Fruit fly (Drosophila melanogaster) whole organism, embryonic: ENCODE data around the gene Nle.

ENCODE experiments used
- Adf1 ChIP-seq: fragments of 200-800 bp; sonication (Bioruptor generic); IDR thresholded peaks from 2 replicates; pipeline ENCODE4 v1.3.6; 2022; ENCODE audit warnings: missing biosample characterization, missing genetic modification characterization
- Antp ChIP-seq: fragments of 200-800 bp; sonication (Bioruptor generic); optimal IDR thresholded peaks from 3 replicates; lab custom pipeline; 2016; ENCODE audit warnings: missing biosample characterization, missing genetic modification characterization
- BtbVII ChIP-seq: fragments of 200-800 bp; sonication (Bioruptor generic); optimal IDR thresholded peaks from 3 replicates; lab custom pipeline; 2017; ENCODE audit warnings: missing biosample characterization, mild to moderate bottlenecking, missing genetic modification characterization
- CG1024 ChIP-seq: fragments of 200-800 bp; sonication (Bioruptor generic); IDR thresholded peaks from 2 replicates; pipeline ENCODE4 v1.3.6; 2022; ENCODE audit warnings: missing biosample characterization, missing genetic modification characterization
- CG10654 ChIP-seq: fragments of 200-800 bp; sonication (Bioruptor generic); optimal IDR thresholded peaks from 2 replicates; lab custom pipeline; 2016; ENCODE audit warnings: missing biosample characterization, missing genetic modification characterization
- CG11398 ChIP-seq: fragments of 200-800 bp; sonication (Bioruptor generic); optimal IDR thresholded peaks from 2 replicates; lab custom pipeline; 2016; ENCODE audit warnings: missing biosample characterization, missing genetic modification characterization
- CG12659 ChIP-seq: fragments of 200-800 bp; sonication (Bioruptor generic); optimal IDR thresholded peaks from 3 replicates; lab custom pipeline; 2017; ENCODE audit warnings: mild to moderate bottlenecking, missing biosample characterization, missing genetic modification reagents, missing genetic modification characterization
- CG13775 ChIP-seq: fragments of 200-800 bp; sonication (Bioruptor generic); optimal IDR thresholded peaks from 3 replicates; lab custom pipeline; 2017; ENCODE audit warnings: missing biosample characterization, mild to moderate bottlenecking, missing genetic modification characterization
- CG15269 ChIP-seq: fragments of 200-800 bp; sonication (Bioruptor generic); optimal IDR thresholded peaks from 2 replicates; lab custom pipeline; 2018; ENCODE audit warnings: missing biosample characterization, mild to moderate bottlenecking, missing genetic modification characterization, moderate library complexity
- CG30403 ChIP-seq: fragments of 200-800 bp; sonication (Bioruptor generic); optimal IDR thresholded peaks from 3 replicates; lab custom pipeline; 2016; ENCODE audit warnings: missing biosample characterization, missing genetic modification characterization
- CG30431 ChIP-seq: fragments of 200-800 bp; sonication (Bioruptor generic); optimal IDR thresholded peaks from 2 replicates; lab custom pipeline; 2017; ENCODE audit warnings: missing biosample characterization, missing genetic modification characterization
- CG3065 ChIP-seq: fragments of 200-800 bp; sonication (Bioruptor generic); optimal IDR thresholded peaks from 2 replicates; lab custom pipeline; 2016; ENCODE audit warnings: missing biosample characterization, missing genetic modification characterization
- CG31441 ChIP-seq: fragments of 200-800 bp; sonication (Bioruptor generic); IDR thresholded peaks from 2 replicates; pipeline ENCODE4 v1.3.6; 2022; ENCODE audit warnings: missing biosample characterization, missing genetic modification characterization
- CG33213 ChIP-seq: fragments of 200-800 bp; sonication (Bioruptor generic); optimal IDR thresholded peaks from 3 replicates; lab custom pipeline; 2016; ENCODE audit warnings: missing biosample characterization, missing genetic modification characterization
- CG34422 ChIP-seq: fragments of 200-800 bp; sonication (Bioruptor generic); IDR thresholded peaks from 3 replicates; pipeline ENCODE4 v1.3.6; 2022; ENCODE audit warnings: missing biosample characterization, missing genetic modification characterization
- CG4328 ChIP-seq: fragments of 200-800 bp; sonication (Bioruptor generic); optimal IDR thresholded peaks from 3 replicates; lab custom pipeline; 2017; ENCODE audit warnings: missing biosample characterization, missing genetic modification reagents, missing genetic modification characterization
- CG4360 ChIP-seq: fragments of 200-800 bp; sonication (Bioruptor generic); IDR thresholded peaks from 2 replicates; pipeline ENCODE4 v1.3.6; 2022; ENCODE audit warnings: missing biosample characterization, missing genetic modification characterization
- CG4404 ChIP-seq: fragments of 200-800 bp; sonication (Bioruptor generic); IDR thresholded peaks from 2 replicates; pipeline ENCODE4 v1.3.6; 2022; ENCODE audit warnings: missing biosample characterization, missing genetic modification characterization
- CG7987 ChIP-seq: fragments of 200-800 bp; sonication (Bioruptor generic); optimal IDR thresholded peaks from 2 replicates; lab custom pipeline; 2018; ENCODE audit warnings: missing biosample characterization, mild to moderate bottlenecking, missing genetic modification characterization, moderate library complexity
- CG8281 ChIP-seq: fragments of 200-800 bp; sonication (Bioruptor generic); optimal IDR thresholded peaks from 2 replicates; lab custom pipeline; 2018; ENCODE audit warnings: missing biosample characterization, mild to moderate bottlenecking, missing genetic modification characterization, moderate library complexity
- CG8944 ChIP-seq: fragments of 200-800 bp; sonication (Bioruptor generic); optimal IDR thresholded peaks from 3 replicates; lab custom pipeline; 2016; ENCODE audit warnings: missing biosample characterization, missing genetic modification characterization
- CG9817 ChIP-seq: fragments of 200-800 bp; sonication (Bioruptor generic); optimal IDR thresholded peaks from 2 replicates; lab custom pipeline; 2018; ENCODE audit warnings: missing biosample characterization, mild to moderate bottlenecking, missing genetic modification characterization, moderate library complexity
- Dfd ChIP-seq, 2 experiments: fragments of >200 bp; optimal IDR thresholded peaks; 2 replicates each; lab custom pipeline; 2017; ENCODE audit warnings: missing biosample characterization in 2 of 2, missing genetic modification characterization in 2 of 2
- Dip2 ChIP-seq: fragments of 200-800 bp; sonication (Bioruptor generic); IDR thresholded peaks from 2 replicates; pipeline ENCODE4 v1.3.6; 2022; ENCODE audit warnings: missing biosample characterization, missing genetic modification characterization
- Doc2 ChIP-seq: fragments of 200-800 bp; sonication (Bioruptor generic); IDR thresholded peaks from 2 replicates; pipeline ENCODE4 v1.3.6; 2022; ENCODE audit warnings: missing biosample characterization, missing genetic modification characterization
- Dp ChIP-seq: fragments of 200-800 bp; sonication (Bioruptor generic); optimal IDR thresholded peaks from 2 replicates; lab custom pipeline; 2018; ENCODE audit warnings: missing biosample characterization, mild to moderate bottlenecking, missing genetic modification characterization, moderate library complexity
- HLHmδ ChIP-seq: fragments of 200-800 bp; sonication (Bioruptor generic); optimal IDR thresholded peaks from 2 replicates; lab custom pipeline; 2018; ENCODE audit warnings: missing biosample characterization, mild to moderate bottlenecking, missing genetic modification characterization, moderate library complexity
- MESR4 ChIP-seq: fragments of 200-800 bp; sonication (Bioruptor generic); optimal IDR thresholded peaks from 2 replicates; lab custom pipeline; 2018; ENCODE audit warnings: missing biosample characterization, mild to moderate bottlenecking, missing genetic modification characterization, moderate library complexity
- Mes4 ChIP-seq: fragments of 200-800 bp; sonication (Bioruptor generic); optimal IDR thresholded peaks from 2 replicates; lab custom pipeline; 2016; ENCODE audit warnings: missing biosample characterization, missing genetic modification characterization
- amos ChIP-seq: fragments of 200-800 bp; sonication (Bioruptor generic); IDR thresholded peaks from 2 replicates; pipeline ENCODE4 v1.3.6; 2022; ENCODE audit warnings: missing biosample characterization, missing genetic modification characterization; ENCODE audit not compliant: partially characterized antibody
- ash1 ChIP-seq: fragments of 200-800 bp; sonication (Bioruptor generic); optimal IDR thresholded peaks from 2 replicates; lab custom pipeline; 2018; ENCODE audit warnings: missing biosample characterization, mild to moderate bottlenecking, missing genetic modification characterization
- bab2 ChIP-seq: fragments of 200-800 bp; sonication (Bioruptor generic); optimal IDR thresholded peaks from 2 replicates; lab custom pipeline; 2016; ENCODE audit warnings: missing biosample characterization, missing genetic modification characterization
- cad ChIP-seq: fragments of >200 bp; optimal IDR thresholded peaks from 2 replicates; lab custom pipeline; 2017; ENCODE audit warnings: missing biosample characterization, missing genetic modification characterization
- chn ChIP-seq: fragments of 200-800 bp; sonication (Bioruptor generic); optimal IDR thresholded peaks from 2 replicates; lab custom pipeline; 2016; ENCODE audit warnings: missing biosample characterization, missing genetic modification characterization
- corto ChIP-seq: fragments of 200-800 bp; sonication (Bioruptor generic); optimal IDR thresholded peaks from 2 replicates; lab custom pipeline; 2016; ENCODE audit warnings: missing biosample characterization, mild to moderate bottlenecking, missing genetic modification characterization, moderate library complexity
- danr ChIP-seq: fragments of 200-800 bp; sonication (Bioruptor generic); IDR thresholded peaks from 2 replicates; pipeline ENCODE4 v1.3.6; 2022; ENCODE audit warnings: missing biosample characterization, missing genetic modification characterization
- eve ChIP-seq, 2 experiments: fragments of >200 bp; optimal IDR thresholded peaks; 2 replicates each; lab custom pipeline; 2017; ENCODE audit warnings: missing biosample characterization in 2 of 2, missing genetic modification characterization in 2 of 2
- eyg ChIP-seq: fragments of 200-800 bp; sonication (Bioruptor generic); optimal IDR thresholded peaks from 3 replicates; lab custom pipeline; 2016; ENCODE audit warnings: missing biosample characterization, missing genetic modification characterization
- her ChIP-seq: fragments of 200-800 bp; sonication (Bioruptor generic); optimal IDR thresholded peaks from 2 replicates; lab custom pipeline; 2016; ENCODE audit warnings: missing biosample characterization, missing genetic modification characterization
- hth ChIP-seq: fragments of >200 bp; optimal IDR thresholded peaks from 2 replicates; lab custom pipeline; 2017; ENCODE audit warnings: inconsistent platforms
- ind ChIP-seq: fragments of 200-800 bp; sonication (Bioruptor generic); optimal IDR thresholded peaks from 3 replicates; lab custom pipeline; 2016; ENCODE audit warnings: missing biosample characterization, missing genetic modification characterization
- lilli ChIP-seq: fragments of 200-800 bp; sonication (Bioruptor generic); optimal IDR thresholded peaks from 3 replicates; lab custom pipeline; 2016; ENCODE audit warnings: missing biosample characterization, missing genetic modification characterization
- nerfin-2 ChIP-seq: fragments of 200-800 bp; sonication (Bioruptor generic); IDR thresholded peaks from 2 replicates; pipeline ENCODE4 v1.3.6; 2022; ENCODE audit warnings: missing biosample characterization, missing genetic modification characterization; ENCODE audit not compliant: partially characterized antibody
- pho ChIP-seq: fragments of 200-800 bp; sonication (Bioruptor generic); optimal IDR thresholded peaks from 2 replicates; lab custom pipeline; 2016; ENCODE audit warnings: missing biosample characterization, missing genetic modification characterization
- salm ChIP-seq: fragments of 200-800 bp; sonication (Bioruptor generic); optimal IDR thresholded peaks from 2 replicates; lab custom pipeline; 2018; ENCODE audit warnings: missing biosample characterization, mild to moderate bottlenecking, missing genetic modification characterization
- schlank ChIP-seq: fragments of 200-800 bp; sonication (Bioruptor generic); optimal IDR thresholded peaks from 2 replicates; lab custom pipeline; 2018; ENCODE audit warnings: missing biosample characterization, mild to moderate bottlenecking, missing genetic modification characterization
- scrt ChIP-seq: fragments of 200-800 bp; sonication (Bioruptor generic); optimal IDR thresholded peaks from 2 replicates; lab custom pipeline; 2018; ENCODE audit warnings: missing biosample characterization, mild to moderate bottlenecking, missing genetic modification characterization, moderate library complexity
- tll ChIP-seq, 2 experiments: fragments of 200-800 bp in 1 of 2; fragments of >200 bp in 1 of 2; sonication (Bioruptor generic) in 1 of 2; optimal IDR thresholded peaks; 2 replicates each; lab custom pipeline; 2017 to 2019; ENCODE audit warnings: missing biosample characterization in 2 of 2, missing genetic modification characterization in 2 of 2, mild to moderate bottlenecking in 1 of 2, moderate library complexity in 1 of 2
- vnd ChIP-seq: fragments of 200-800 bp; sonication (Bioruptor generic); IDR thresholded peaks from 3 replicates; pipeline ENCODE4 v1.3.6; 2022; ENCODE audit warnings: missing biosample characterization, missing genetic modification characterization; ENCODE audit not compliant: partially characterized antibody
- wdn ChIP-seq: fragments of 200-800 bp; sonication (Bioruptor generic); IDR thresholded peaks from 2 replicates; pipeline ENCODE4 v1.3.6; 2022; ENCODE audit warnings: missing biosample characterization, missing genetic modification characterization
- yki ChIP-seq: fragments of >200 bp; optimal IDR thresholded peaks from 3 replicates; lab custom pipeline; 2018

The Nle gene

DNA sequence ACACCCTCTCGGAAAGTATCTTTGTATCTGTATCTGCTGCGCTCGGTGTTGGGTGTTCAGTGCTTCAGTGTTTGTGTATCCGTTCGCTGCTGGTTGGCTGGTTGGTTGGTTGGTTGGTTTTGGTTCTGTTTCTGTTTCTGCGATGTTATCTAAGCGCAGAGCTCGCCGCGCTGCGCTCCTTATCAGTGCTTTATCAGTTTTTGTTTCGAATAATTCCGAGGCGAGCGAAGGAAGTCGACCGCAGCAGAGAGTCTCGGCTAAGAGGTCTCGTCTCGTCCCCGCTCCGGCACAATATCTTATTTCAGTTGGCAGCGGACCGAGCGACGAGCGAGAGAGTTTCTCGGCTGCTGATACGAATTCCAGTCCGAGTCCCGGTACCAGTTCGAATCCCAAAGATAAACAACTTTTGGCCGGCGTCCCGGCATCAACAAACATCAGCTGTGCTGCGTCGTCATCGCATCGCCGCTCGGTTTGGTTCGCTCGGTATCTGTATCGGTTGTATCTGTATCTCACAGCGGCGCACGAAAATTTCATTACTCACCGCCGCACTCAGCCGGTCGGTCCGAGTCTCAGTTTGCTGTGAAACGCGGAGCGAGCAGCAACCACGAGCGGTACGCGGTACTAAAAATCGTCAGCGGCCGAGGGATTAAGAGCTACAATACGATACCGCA, 44.6 kb downstream of the Nle start (continued):
- peak; percentile 24 for TF ChIP-seq lilli (GFP tag; lab: Kevin White, UChicago)
- TF ChIP-seq CG13775 (GFP tag; lab: Kevin White, UChicago), result peak; percentile 33
- TF ChIP-seq CG34422 (GFP tag; lab: Robert Waterston, UW), result peak; percentile 92
- TF ChIP-seq ash1 (GFP tag; lab: Kevin White, UChicago), result peak; percentile 35
- TF ChIP-seq scrt (GFP tag; lab: Kevin White, UChicago), result peak; percentile 30
- TF ChIP-seq yki (lab: Kevin White, UChicago), result no peak
- TF ChIP-seq ind (GFP tag; lab: Kevin White, UChicago), result no peak
- TF ChIP-seq danr (GFP tag; lab: Robert Waterston, UW), result no peak
- TF ChIP-seq eyg (GFP tag; lab: Kevin White, UChicago), result peak; percentile 45
- peak; percentile 23 for TF ChIP-seq schlank (tag; lab: Kevin White, UChicago)
- no peak for TF ChIP-seq Dfd (GFP tag; optimal IDR thresholded peaks at IDR 0.05; lab: Kevin White, UChicago)
- TF ChIP-seq CG4360 (GFP tag; lab: Robert Waterston, UW), result peak; percentile 33
- TF ChIP-seq wdn, result no peak
- TF ChIP-seq CG30403, result no peak
- no peak for TF ChIP-seq CG4404 (GFP tag; lab: Robert Waterston, UW)
- TF ChIP-seq hth (lab: Kevin White, UChicago), result no peak
- peak; percentile 15 for TF ChIP-seq MESR4 (GFP tag; lab: Kevin White, UChicago)
- no peak for TF ChIP-seq eve (GFP tag; optimal IDR thresholded peaks at IDR 0.05; lab: Kevin White, UChicago)
- TF ChIP-seq CG8944, result no peak
- no peak for TF ChIP-seq CG4328 (GFP tag; lab: Kevin White, UChicago)
- no peak for TF ChIP-seq CG30431 (GFP tag; lab: Kevin White, UChicago)
- TF ChIP-seq chn (GFP tag; lab: Kevin White, UChicago), result peak; percentile 15
- peak; percentile 44 for TF ChIP-seq CG11398
- TF ChIP-seq Doc2 (GFP tag; lab: Robert Waterston, UW), result no peak
- TF ChIP-seq CG31441 (GFP tag; lab: Robert Waterston, UW), result no peak
- no peak for TF ChIP-seq Dp (GFP tag; lab: Kevin White, UChicago)
- TF ChIP-seq CG8281, result no peak
- peak; percentile 46 for TF ChIP-seq CG7987 (GFP tag; lab: Kevin White, UChicago)
- peak; percentile 21 for TF ChIP-seq CG15269 (tag; lab: Kevin White, UChicago)
- peak; percentile 61 for TF ChIP-seq HLHmδ (GFP tag; lab: Kevin White, UChicago)
- TF ChIP-seq pho (GFP tag; lab: Kevin White, UChicago), result no peak
- no peak for TF ChIP-seq vnd (GFP tag; lab: Robert Waterston, UW)
- TF ChIP-seq amos (GFP tag; lab: Robert Waterston, UW), result peak; percentile 59; the same call in 1 of the 2 replicates
- peak; percentile 0 for TF ChIP-seq bab2
- TF ChIP-seq tll (GFP tag; optimal IDR thresholded peaks at IDR 0.05; lab: Kevin White, UChicago), result no peak
- TF ChIP-seq corto, result no peak
- TF ChIP-seq BtbVII (GFP tag; lab: Kevin White, UChicago), result no peak
- TF ChIP-seq cad, result no peak
- TF ChIP-seq Adf1 (GFP tag; lab: Robert Waterston, UW), result peak; percentile 86
- TF ChIP-seq Antp (GFP tag; lab: Kevin White, UChicago), result peak; percentile 40
- TF ChIP-seq her, result peak; percentile 81
- TF ChIP-seq CG3065 (GFP tag; lab: Kevin White, UChicago), result no peak
- peak; percentile 1 for TF ChIP-seq CG9817 (tag; lab: Kevin White, UChicago)
- TF ChIP-seq nerfin-2 (GFP tag; lab: Robert Waterston, UW), result peak; percentile 32; the same call in 1 of the 2 replicates
- no peak for TF ChIP-seq CG10654
- TF ChIP-seq CG33213, result peak; percentile 9
- TF ChIP-seq Dip2, result no peak
- TF ChIP-seq salm (tag; lab: Kevin White, UChicago), result no peak
- TF ChIP-seq CG1024, result peak; percentile 28; the same call in 1 of the 2 replicates
- TF ChIP-seq CG12659 (GFP tag; lab: Kevin White, UChicago), result peak; percentile 15
- no peak for TF ChIP-seq Mes4 (GFP tag; lab: Kevin White, UChicago)
